Worm (Caenorhabditis elegans) whole organism, young adult: Measurements from ENCODE around the gene orc-4.

Experiments
- B0035.1 ChIP-seq: sonication (generic microtip); optimal IDR thresholded peaks from 2 replicates; lab custom pipeline; 2016; ENCODE audit warnings: missing genetic modification characterization, mild to moderate bottlenecking, missing compliant biosample characterization, missing genotype, missing genetic modification reagents
- B0336.3 ChIP-seq: fragments of 200-800 bp; sonication (Bioruptor generic); IDR thresholded peaks from 2 replicates; pipeline ENCODE4 v1.3.6; 2022; ENCODE audit warnings: missing genetic modification characterization, missing compliant biosample characterization
- C06A6.2 ChIP-seq: fragments of 200-800 bp; sonication (Bioruptor generic); conservative IDR thresholded peaks from 2 replicates; pipeline ENCODE4 v1.3.6; 2022; ENCODE audit warnings: missing genetic modification characterization, missing compliant biosample characterization
- F52B5.7 ChIP-seq: sonication (generic microtip); optimal IDR thresholded peaks from 2 replicates; lab custom pipeline; 2016; ENCODE audit warnings: mild to moderate bottlenecking, missing genetic modification characterization, missing compliant biosample characterization
- T26A5.8 ChIP-seq: sonication (generic microtip); optimal IDR thresholded peaks from 2 replicates; lab custom pipeline; 2016; ENCODE audit warnings: missing genetic modification characterization, missing compliant biosample characterization
- Y67H2A.10 ChIP-seq: fragments of 200-800 bp; sonication (Bioruptor generic); conservative IDR thresholded peaks from 2 replicates; pipeline ENCODE4 v1.3.6; 2022; ENCODE audit warnings: missing genetic modification reagents, missing genetic modification characterization, missing compliant biosample characterization
- ZK185.1 ChIP-seq: sonication (generic microtip); optimal IDR thresholded peaks from 2 replicates; lab custom pipeline; 2016; ENCODE audit warnings: mild to moderate bottlenecking, missing genetic modification characterization, missing compliant biosample characterization; ENCODE audit not compliant: poor library complexity, severe bottlenecking
- akir-1 ChIP-seq: fragments of 200-800 bp; sonication (Bioruptor generic); optimal IDR thresholded peaks from 2 replicates; lab custom pipeline; 2018; ENCODE audit warnings: mild to moderate bottlenecking, missing genetic modification characterization, moderate library complexity, missing compliant biosample characterization
- aptf-3 ChIP-seq: fragments of 200-800 bp; sonication (Bioruptor generic); IDR thresholded peaks from 2 replicates; pipeline ENCODE4 v1.3.6; 2022; ENCODE audit warnings: missing genetic modification characterization, missing compliant biosample characterization
- athp-1 ChIP-seq: sonication (generic microtip); optimal IDR thresholded peaks from 2 replicates; lab custom pipeline; 2017; ENCODE audit warnings: mild to moderate bottlenecking, missing genetic modification characterization, missing compliant biosample characterization
- bed-2 ChIP-seq: fragments of 200-800 bp; sonication (Bioruptor generic); IDR thresholded peaks from 2 replicates; pipeline ENCODE4 v1.3.6; 2022; ENCODE audit warnings: missing genetic modification reagents, missing genetic modification characterization, missing compliant biosample characterization
- cebp-1 ChIP-seq, 2 experiments: fragments of 200-800 bp in 1 of 2; sonication (Bioruptor generic) in 1 of 2; sonication (generic microtip) in 1 of 2; IDR thresholded peaks in 1 of 2; optimal IDR thresholded peaks in 1 of 2; 2 replicates each; pipeline versions ENCODE4 v1.3.6 to Lab custom; 2017 to 2022; ENCODE audit warnings: missing compliant biosample characterization in 2 of 2, missing genetic modification characterization in 2 of 2, mild to moderate bottlenecking in 1 of 2, missing genetic modification reagents in 1 of 2, moderate library complexity in 1 of 2
- ceh-58 ChIP-seq: fragments of 200-800 bp; sonication (Bioruptor generic); IDR thresholded peaks from 2 replicates; pipeline ENCODE4 v1.3.6; 2022; ENCODE audit warnings: missing genetic modification characterization, missing compliant biosample characterization
- ceh-79 ChIP-seq: sonication (generic microtip); optimal IDR thresholded peaks from 2 replicates; lab custom pipeline; 2017; ENCODE audit warnings: mild to moderate bottlenecking, missing genetic modification characterization, missing compliant biosample characterization
- die-1 ChIP-seq: sonication (generic microtip); optimal IDR thresholded peaks from 2 replicates; lab custom pipeline; 2016; ENCODE audit warnings: missing genotype, mild to moderate bottlenecking, missing genetic modification characterization, missing compliant biosample characterization
- egl-18 ChIP-seq: fragments of 200-800 bp; sonication (Bioruptor generic); IDR thresholded peaks from 2 replicates; pipeline ENCODE4 v1.3.6; 2022; ENCODE audit warnings: missing genetic modification reagents, missing genetic modification characterization, missing compliant biosample characterization
- egrh-3 ChIP-seq: fragments of 200-800 bp; sonication (Bioruptor generic); IDR thresholded peaks from 2 replicates; pipeline ENCODE4 v1.3.6; 2022; ENCODE audit warnings: missing genetic modification reagents, missing genetic modification characterization, missing compliant biosample characterization
- let-607 ChIP-seq, 2 experiments: fragments of 200-800 bp in 1 of 2; sonication (Bioruptor generic) in 1 of 2; sonication (generic microtip) in 1 of 2; optimal IDR thresholded peaks; 2 replicates each; lab custom pipeline; 2016 to 2018; ENCODE audit warnings: mild to moderate bottlenecking in 2 of 2, missing compliant biosample characterization in 2 of 2, missing genetic modification characterization in 2 of 2, moderate library complexity in 2 of 2, missing genotype in 1 of 2
- lin-26 ChIP-seq: fragments of 200-800 bp; sonication (Bioruptor generic); IDR thresholded peaks from 2 replicates; pipeline ENCODE4 v1.3.6; 2022; ENCODE audit warnings: missing genetic modification reagents, missing genetic modification characterization, missing compliant biosample characterization
- lsy-27 ChIP-seq: sonication (generic microtip); optimal IDR thresholded peaks from 2 replicates; lab custom pipeline; 2017; ENCODE audit warnings: missing genetic modification characterization, mild to moderate bottlenecking, missing compliant biosample characterization, antibody characterized with exemption, missing genotype, borderline replicate concordance; ENCODE audit not compliant: insufficient read depth
- madf-10 ChIP-seq: sonication (generic microtip); optimal IDR thresholded peaks from 2 replicates; lab custom pipeline; 2016; ENCODE audit warnings: mild to moderate bottlenecking, missing genetic modification characterization, missing compliant biosample characterization
- madf-3 ChIP-seq: fragments of 200-800 bp; sonication (Bioruptor generic); IDR thresholded peaks from 2 replicates; pipeline ENCODE4 v1.3.6; 2022; ENCODE audit warnings: missing genetic modification reagents, missing genetic modification characterization, missing compliant biosample characterization
- mel-28 ChIP-seq: sonication (generic microtip); optimal IDR thresholded peaks from 2 replicates; lab custom pipeline; 2016; ENCODE audit warnings: borderline replicate concordance, mild to moderate bottlenecking, missing genetic modification characterization, missing compliant biosample characterization
- nfyb-1 ChIP-seq: fragments of 200-800 bp; sonication (Bioruptor generic); IDR thresholded peaks from 2 replicates; pipeline ENCODE4 v1.3.6; 2022; ENCODE audit warnings: missing genetic modification reagents, missing genetic modification characterization, missing compliant biosample characterization
- nhr-179 ChIP-seq: sonication (generic microtip); optimal IDR thresholded peaks from 2 replicates; lab custom pipeline; 2016; ENCODE audit warnings: mild to moderate bottlenecking, missing genetic modification characterization, missing compliant biosample characterization
- pha-4 ChIP-seq: fragments of 150-350 bp; sonication (generic microtip); optimal IDR thresholded peaks from 2 replicates; lab custom pipeline; 2014; ENCODE audit warnings: missing biosample characterization, missing genetic modification reagents, missing genetic modification characterization
- repo-1 ChIP-seq: sonication (generic microtip); optimal IDR thresholded peaks from 2 replicates; lab custom pipeline; 2017; ENCODE audit warnings: mild to moderate bottlenecking, missing genetic modification characterization, missing compliant biosample characterization
- sea-2 ChIP-seq: fragments of 200-800 bp; sonication (Bioruptor generic); IDR thresholded peaks from 2 replicates; pipeline ENCODE4 v1.3.6; 2022; ENCODE audit warnings: missing genetic modification characterization, missing compliant biosample characterization
- snpc-1.1 ChIP-seq: sonication (generic microtip); optimal IDR thresholded peaks from 2 replicates; lab custom pipeline; 2017; ENCODE audit warnings: missing genetic modification characterization, mild to moderate bottlenecking, missing compliant biosample characterization, antibody characterized with exemption, moderate library complexity, missing genotype, missing genetic modification reagents; ENCODE audit not compliant: insufficient read depth
- snpc-1.3 ChIP-seq: sonication (generic microtip); optimal IDR thresholded peaks from 2 replicates; lab custom pipeline; 2017; ENCODE audit warnings: missing genetic modification characterization, mild to moderate bottlenecking, missing compliant biosample characterization, antibody characterized with exemption, moderate library complexity, missing genotype, missing genetic modification reagents; ENCODE audit not compliant: insufficient read depth
- tbp1 ChIP-seq: fragments of 200-800 bp; sonication (Bioruptor generic); optimal IDR thresholded peaks from 2 replicates; lab custom pipeline; 2018; ENCODE audit warnings: mild to moderate bottlenecking, missing genetic modification characterization, missing compliant biosample characterization
- tbx-9 ChIP-seq: sonication (generic microtip); optimal IDR thresholded peaks from 2 replicates; lab custom pipeline; 2016; ENCODE audit warnings: borderline replicate concordance, missing genetic modification characterization, inconsistent platforms, missing compliant biosample characterization
- xnd-1 ChIP-seq: sonication (generic microtip); optimal IDR thresholded peaks from 2 replicates; lab custom pipeline; 2016; ENCODE audit warnings: missing genotype, missing genetic modification reagents, missing genetic modification characterization, missing compliant biosample characterization
- zfh-2 ChIP-seq: fragments of 200-800 bp; sonication (Bioruptor generic); conservative IDR thresholded peaks from 2 replicates; pipeline ENCODE4 v1.3.6; 2022; ENCODE audit warnings: missing genetic modification reagents, missing genetic modification characterization, missing compliant biosample characterization
- ztf-22 ChIP-seq: fragments of 200-800 bp; sonication (Bioruptor generic); optimal IDR thresholded peaks from 2 replicates; lab custom pipeline; 2018; ENCODE audit warnings: mild to moderate bottlenecking, missing genetic modification characterization, moderate library complexity, missing compliant biosample characterization
- ztf-26 ChIP-seq: sonication (generic microtip); optimal IDR thresholded peaks from 2 replicates; lab custom pipeline; 2017; ENCODE audit warnings: missing genetic modification characterization, missing compliant biosample characterization

orc-4 gene

DNA sequence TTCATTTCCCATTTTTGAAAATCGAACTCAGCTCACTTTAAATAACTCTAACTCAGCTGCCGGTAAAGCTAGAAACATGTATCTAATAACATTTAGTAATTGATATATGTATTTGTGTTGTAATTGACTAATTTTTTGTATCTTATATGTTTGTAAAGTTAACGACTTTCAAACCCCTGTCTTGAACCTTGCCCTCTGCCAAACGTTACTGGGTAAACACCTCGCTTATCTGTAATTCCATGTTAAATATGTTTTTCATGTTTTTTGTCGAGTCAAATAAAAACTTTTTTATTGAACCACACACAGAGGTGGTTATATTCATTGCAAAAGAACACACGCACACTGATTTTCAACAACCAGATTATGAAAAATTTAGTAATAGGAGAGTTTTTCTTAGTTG is 16.2 kb upstream of the orc-4 start:
- TF ChIP-seq F52B5.7 (tag; lab: Kevin White, UChicago) (no peak), nhr-179 (tag; lab: Kevin White, UChicago) (no peak), die-1 (tag; lab: Kevin White, UChicago) (no peak), Y67H2A.10 (GFP tag; lab: Robert Waterston, UW) (no peak), lsy-27 (tag; lab: Kevin White, UChicago) (no peak), aptf-3 (GFP tag; lab: Robert Waterston, UW) (no peak), mel-28 (no peak), let-607 (tag; optimal IDR thresholded peaks at IDR 0.05; lab: Kevin White, UChicago) (no peak)
- TF ChIP-seq, all 124 proteins: peak for 0

DNA sequence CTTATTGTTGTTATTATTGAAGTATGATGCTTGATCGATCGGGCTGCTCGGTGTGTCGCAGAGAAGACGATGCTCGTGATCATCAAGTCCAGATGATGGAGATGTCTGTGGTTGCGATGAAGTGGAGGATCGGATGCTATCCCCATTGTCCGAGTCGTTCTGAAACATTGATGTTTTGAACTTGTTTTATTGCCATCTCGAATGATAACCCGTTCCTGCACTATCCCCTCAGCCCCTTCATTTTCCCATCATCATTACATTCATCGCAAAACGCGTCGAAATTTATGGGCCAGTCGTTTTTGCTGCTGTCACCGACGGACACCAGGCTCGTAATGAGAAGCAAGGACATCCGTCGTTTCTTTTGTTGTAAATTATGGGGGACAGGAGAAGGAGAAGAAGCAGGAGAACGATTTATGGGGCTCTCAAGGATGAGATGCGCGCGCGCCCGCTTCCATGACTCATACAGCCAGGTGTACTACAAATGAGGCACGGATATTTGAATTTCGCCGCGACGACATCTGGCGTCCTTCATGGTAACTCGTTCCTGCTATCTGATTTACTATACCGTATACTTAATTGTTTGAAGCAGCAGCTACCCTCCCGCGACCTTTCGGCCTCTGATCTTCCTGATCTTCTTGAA is 14.0 kb upstream of the orc-4 start:
- TF ChIP-seq ztf-26 (tag; lab: Kevin White, UChicago) (no peak), B0336.3 (GFP tag; lab: Robert Waterston, UW) (no peak), akir-1 (GFP tag; lab: Kevin White, UChicago) (no peak), madf-3 (GFP tag; lab: Robert Waterston, UW) (no peak), xnd-1 (tag; lab: Kevin White, UChicago) (no peak), snpc-1.3 (tag; lab: Kevin White, UChicago) (no peak), T26A5.8 (tag; lab: Kevin White, UChicago) (no peak), snpc-1.1 (no peak), ZK185.1 (tag; lab: Kevin White, UChicago) (no peak), repo-1 (tag; lab: Kevin White, UChicago) (no peak), C06A6.2 (GFP tag; lab: Robert Waterston, UW) (no peak), bed-2 (no peak), athp-1 (no peak), ceh-79 (tag; lab: Kevin White, UChicago) (no peak)
- TF ChIP-seq, all 124 proteins: peak for 0

DNA sequence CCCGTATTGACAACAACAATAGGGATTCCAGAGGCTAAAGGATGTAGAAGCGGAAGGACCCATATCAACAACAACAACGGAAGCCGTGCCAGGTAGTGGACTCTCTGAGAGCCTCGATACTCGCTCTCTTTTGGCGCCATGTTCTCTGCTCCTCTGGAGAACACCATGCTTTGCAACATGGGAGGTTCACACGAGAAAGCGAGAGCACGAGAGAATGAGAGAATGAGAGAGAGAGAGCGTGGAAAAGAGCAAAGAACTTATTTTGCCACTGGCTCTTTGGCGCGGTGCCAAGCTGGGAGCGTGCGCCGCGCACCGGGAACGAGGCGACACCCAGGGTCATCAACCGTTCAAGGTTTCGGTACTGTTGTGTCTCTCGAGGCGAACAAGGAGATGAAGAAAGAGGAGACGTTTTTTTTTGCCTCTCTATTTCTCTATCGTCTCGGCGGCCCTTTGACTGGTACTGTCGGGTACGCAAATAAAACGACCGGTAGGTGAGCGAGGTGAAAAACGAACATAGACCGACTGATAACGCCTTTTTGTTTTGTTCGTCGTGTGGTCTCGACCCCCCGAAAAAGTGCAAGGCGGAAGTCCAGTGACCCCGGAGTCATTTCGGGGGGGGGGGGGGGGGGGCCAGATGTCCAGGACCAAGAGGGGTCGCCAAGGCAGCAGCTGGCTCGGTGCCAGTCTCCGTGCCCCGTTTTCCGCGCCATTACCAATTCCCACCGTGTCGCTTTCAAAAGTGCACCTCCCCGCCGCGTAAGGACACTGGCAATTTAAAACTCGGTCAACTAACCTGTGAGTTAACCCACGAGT is 13.2 kb upstream of the orc-4 start, which contains the start of gene Y39A1A.10:
TSS of gene Y39A1A.10 (plus strand) at position 139 of the 813 bp plus-strand sequence.
- TF ChIP-seq tbx-9 (no peak), zfh-2 (GFP tag; lab: Robert Waterston, UW) (peak; percentile 84), B0035.1 (no peak), sea-2 (GFP tag; lab: Robert Waterston, UW) (no peak), ceh-79 (tag; lab: Kevin White, UChicago) (no peak), C06A6.2 (GFP tag; lab: Robert Waterston, UW) (no peak), madf-10 (tag; lab: Kevin White, UChicago) (no peak), pha-4 (tag; lab: Kevin White, UChicago) (no peak), Y67H2A.10 (GFP tag; lab: Robert Waterston, UW) (no peak), ceh-58 (0 out of 2 replicates have a peak, but pooled peaks have one; percentile 74), nfyb-1 (0 out of 2 replicates have a peak, but pooled peaks have one; percentile 54), egl-18 (GFP tag; lab: Robert Waterston, UW) (no peak), cebp-1 (GFP tag; IDR thresholded peaks at IDR 0.05; lab: Robert Waterston, UW) (no peak), cebp-1 (tag; optimal IDR thresholded peaks at IDR 0.05; lab: Kevin White, UChicago) (peak; percentile 4), egrh-3 (GFP tag; lab: Robert Waterston, UW) (peak; percentile 95), ztf-22 (GFP tag; lab: Kevin White, UChicago) (no peak), lin-26 (GFP tag; lab: Robert Waterston, UW) (0 out of 2 replicates have a peak, but pooled peaks have one; percentile 11), tbp1 (GFP tag; lab: Kevin White, UChicago) (no peak)
- TF ChIP-seq, all 124 proteins: peak for 6
